Worm (Caenorhabditis elegans) whole organism, L1 larva: ENCODE results near the gene mig-38.
A peak's percentile ranks its signal among the peaks of the same experiment; 100 is the strongest.

ENCODE experiments used
- C04F5.9 ChIP-seq: sonication (generic microtip); optimal IDR thresholded peaks from 2 replicates; lab custom pipeline; 2016; ENCODE audit warnings: missing genetic modification characterization, missing compliant biosample characterization
- C16A3.4 ChIP-seq: fragments of 150-350 bp; optimal IDR thresholded peaks from 2 replicates; lab custom pipeline; 2014; ENCODE audit warnings: missing biosample characterization, missing genetic modification characterization
- F16B12.6 ChIP-seq: fragments of 150-350 bp; optimal IDR thresholded peaks from 2 replicates; lab custom pipeline; 2014; ENCODE audit warnings: missing biosample characterization, missing genetic modification characterization
- aly-2 ChIP-seq: fragments of 150-350 bp; optimal IDR thresholded peaks from 2 replicates; lab custom pipeline; 2014; ENCODE audit warnings: missing biosample characterization, missing genetic modification characterization
- blmp-1 ChIP-seq: fragments of 150-350 bp; optimal IDR thresholded peaks from 2 replicates; lab custom pipeline; 2014; ENCODE audit warnings: missing biosample characterization, missing genetic modification characterization
- ceh-82 ChIP-seq, 3 experiments: fragments of 150-350 bp in 1 of 3; sonication (generic microtip) in 2 of 3; optimal IDR thresholded peaks; 2 replicates each; lab custom pipeline; 2014 to 2017; ENCODE audit warnings: missing biosample characterization in 3 of 3, missing genetic modification characterization in 3 of 3
- ceh-88 ChIP-seq: fragments of 200-800 bp; sonication (Bioruptor generic); IDR thresholded peaks from 2 replicates; pipeline ENCODE4 v1.3.6; 2022; ENCODE audit warnings: missing genetic modification characterization, missing compliant biosample characterization
- ces-1 ChIP-seq: fragments of 150-350 bp; optimal IDR thresholded peaks from 2 replicates; lab custom pipeline; 2014; ENCODE audit warnings: missing biosample characterization, missing genetic modification reagents, missing genetic modification characterization
- dpl-1 ChIP-seq, 3 experiments: fragments of 150-350 bp in 2 of 3; sonication (generic microtip) in 1 of 3; optimal IDR thresholded peaks; 2 replicates each; lab custom pipeline; 2014 to 2017; ENCODE audit warnings: missing biosample characterization in 3 of 3, missing genetic modification characterization in 3 of 3, missing genetic modification reagents in 3 of 3
- dsc-1 ChIP-seq: sonication (generic microtip); optimal IDR thresholded peaks from 2 replicates; lab custom pipeline; 2016; ENCODE audit warnings: mild to moderate bottlenecking, missing genetic modification characterization, missing compliant biosample characterization
- egl-13 ChIP-seq: sonication (generic microtip); optimal IDR thresholded peaks from 2 replicates; lab custom pipeline; 2016; ENCODE audit warnings: missing genotype, missing genetic modification reagents, missing genetic modification characterization, missing compliant biosample characterization
- egl-27 ChIP-seq, 2 experiments: fragments of 150-350 bp in 1 of 2; sonication (generic microtip); optimal IDR thresholded peaks; 3 replicates each; lab custom pipeline; 2017 to 2018; ENCODE audit warnings: missing biosample characterization in 2 of 2, missing genetic modification characterization in 2 of 2, missing genetic modification reagents in 2 of 2
- elt-3 ChIP-seq, 6 experiments: fragments of 150-350 bp in 1 of 6; sonication (generic microtip); optimal IDR thresholded peaks; 2 replicates each; lab custom pipeline; 2017 to 2018; ENCODE audit warnings: missing biosample characterization in 6 of 6, missing genetic modification characterization in 6 of 6, inconsistent platforms in 1 of 6
- ets-5 ChIP-seq: fragments of 200-800 bp; sonication (Bioruptor generic); IDR thresholded peaks from 2 replicates; pipeline ENCODE4 v1.3.6; 2022; ENCODE audit warnings: missing genetic modification characterization, missing compliant biosample characterization
- fkh-10 ChIP-seq: sonication (generic microtip); optimal IDR thresholded peaks from 2 replicates; lab custom pipeline; 2017; ENCODE audit warnings: missing biosample characterization, missing genetic modification reagents, missing genetic modification characterization
- fkh-4 ChIP-seq: sonication (generic microtip); optimal IDR thresholded peaks from 2 replicates; lab custom pipeline; 2016; ENCODE audit warnings: missing compliant biosample characterization, missing genetic modification characterization, borderline replicate concordance
- fkh-8 ChIP-seq: sonication (generic microtip); optimal IDR thresholded peaks from 2 replicates; lab custom pipeline; 2016; ENCODE audit warnings: mild to moderate bottlenecking, missing genetic modification characterization, missing compliant biosample characterization
- fos-1 ChIP-seq: fragments of 150-350 bp; optimal IDR thresholded peaks from 2 replicates; lab custom pipeline; 2014; ENCODE audit warnings: missing biosample characterization, missing genetic modification characterization
- grh-1 ChIP-seq: fragments of 200-800 bp; sonication (Bioruptor generic); IDR thresholded peaks from 2 replicates; pipeline ENCODE4 v1.3.6; 2022; ENCODE audit warnings: missing genetic modification reagents, missing genetic modification characterization, missing compliant biosample characterization
- hlh-17 ChIP-seq: fragments of 200-800 bp; sonication (Bioruptor generic); optimal IDR thresholded peaks from 2 replicates; lab custom pipeline; 2018; ENCODE audit warnings: missing genetic modification characterization, mild to moderate bottlenecking, missing compliant biosample characterization, moderate library complexity, borderline replicate concordance
- hpl-2 ChIP-seq: fragments of 150-350 bp; optimal IDR thresholded peaks from 2 replicates; lab custom pipeline; 2014; ENCODE audit warnings: missing biosample characterization, missing genetic modification reagents, missing genetic modification characterization
- irx-1 ChIP-seq: sonication (generic microtip); optimal IDR thresholded peaks from 2 replicates; lab custom pipeline; 2016; ENCODE audit warnings: missing genetic modification characterization, missing compliant biosample characterization
- isw-1 ChIP-seq: fragments of 200-800 bp; sonication (Bioruptor generic); IDR thresholded peaks from 2 replicates; pipeline ENCODE4 v1.3.6; 2022; ENCODE audit warnings: missing genetic modification characterization, missing compliant biosample characterization
- jun-1 ChIP-seq: fragments of 150-350 bp; optimal IDR thresholded peaks from 2 replicates; lab custom pipeline; 2014; ENCODE audit warnings: missing biosample characterization, missing genetic modification reagents, missing genetic modification characterization
- lin-13 ChIP-seq: fragments of 150-350 bp; optimal IDR thresholded peaks from 2 replicates; lab custom pipeline; 2014; ENCODE audit warnings: missing biosample characterization, missing genetic modification reagents, missing genetic modification characterization
- lin-15B ChIP-seq: fragments of 150-350 bp; sonication (generic microtip); optimal IDR thresholded peaks from 3 replicates; lab custom pipeline; 2014; ENCODE audit warnings: missing biosample characterization, missing genetic modification characterization
- lin-35 ChIP-seq, 2 experiments: fragments of 150-350 bp; optimal IDR thresholded peaks; 2 replicates each; lab custom pipeline; 2014; ENCODE audit warnings: missing biosample characterization in 2 of 2, missing genetic modification characterization in 2 of 2, missing genetic modification reagents in 2 of 2
- lir-3 ChIP-seq: sonication (generic microtip); optimal IDR thresholded peaks from 2 replicates; lab custom pipeline; 2016; ENCODE audit warnings: mild to moderate bottlenecking, missing genetic modification characterization, moderate library complexity, missing compliant biosample characterization; ENCODE audit not compliant: poor library complexity
- lsy-2 ChIP-seq, 2 experiments: fragments of 150-350 bp; optimal IDR thresholded peaks; 2 replicates each; lab custom pipeline; 2014; ENCODE audit warnings: missing biosample characterization in 2 of 2, missing genetic modification characterization in 2 of 2
- mep-1 ChIP-seq: fragments of 150-350 bp; optimal IDR thresholded peaks from 2 replicates; lab custom pipeline; 2014; ENCODE audit warnings: missing biosample characterization, missing genetic modification characterization
- nhr-12 ChIP-seq: sonication (generic microtip); optimal IDR thresholded peaks from 2 replicates; lab custom pipeline; 2017; ENCODE audit warnings: missing biosample characterization, missing genetic modification characterization
- nhr-237 ChIP-seq: fragments of 150-350 bp; optimal IDR thresholded peaks from 2 replicates; lab custom pipeline; 2014; ENCODE audit warnings: missing biosample characterization, missing genetic modification characterization
- nhr-28 ChIP-seq: fragments of 150-350 bp; optimal IDR thresholded peaks from 2 replicates; lab custom pipeline; 2014; ENCODE audit warnings: missing biosample characterization, missing genetic modification characterization
- nhr-47 ChIP-seq: sonication (generic microtip); optimal IDR thresholded peaks from 2 replicates; lab custom pipeline; 2016; ENCODE audit warnings: mild to moderate bottlenecking, missing genetic modification characterization, moderate library complexity, missing compliant biosample characterization
- nhr-71 ChIP-seq: sonication (generic microtip); optimal IDR thresholded peaks from 2 replicates; lab custom pipeline; 2016; ENCODE audit warnings: mild to moderate bottlenecking, missing genetic modification characterization, moderate library complexity, missing compliant biosample characterization
- nhr-84 ChIP-seq: sonication (generic microtip); optimal IDR thresholded peaks from 2 replicates; lab custom pipeline; 2017; ENCODE audit warnings: missing biosample characterization, missing genetic modification characterization
- nhr-90 ChIP-seq: sonication (generic microtip); optimal IDR thresholded peaks from 2 replicates; lab custom pipeline; 2016; ENCODE audit warnings: mild to moderate bottlenecking, missing genetic modification characterization, missing compliant biosample characterization; ENCODE audit not compliant: poor library complexity
- pax-3 ChIP-seq: fragments of 200-800 bp; sonication (Bioruptor generic); optimal IDR thresholded peaks from 2 replicates; lab custom pipeline; 2018; ENCODE audit warnings: mild to moderate bottlenecking, missing genetic modification characterization, moderate library complexity, missing compliant biosample characterization
- pqm-1 ChIP-seq: sonication (generic microtip); optimal IDR thresholded peaks from 3 replicates; lab custom pipeline; 2017; ENCODE audit warnings: missing biosample characterization, missing genetic modification characterization
- rnt-1 ChIP-seq: sonication (generic microtip); optimal IDR thresholded peaks from 2 replicates; lab custom pipeline; 2016; ENCODE audit warnings: mild to moderate bottlenecking, missing genetic modification characterization, moderate library complexity, missing compliant biosample characterization
- skn-1 ChIP-seq: fragments of 150-350 bp; optimal IDR thresholded peaks from 2 replicates; lab custom pipeline; 2014; ENCODE audit warnings: missing biosample characterization, missing genetic modification characterization
- snpc-4 ChIP-seq: fragments of 150-350 bp; optimal IDR thresholded peaks from 2 replicates; lab custom pipeline; 2014; ENCODE audit warnings: missing biosample characterization, missing genetic modification characterization
- snu-23 ChIP-seq: sonication (generic microtip); optimal IDR thresholded peaks from 2 replicates; lab custom pipeline; 2016; ENCODE audit warnings: missing genetic modification characterization, missing compliant biosample characterization
- swsn-7 ChIP-seq: sonication (generic microtip); optimal IDR thresholded peaks from 2 replicates; lab custom pipeline; 2016; ENCODE audit warnings: missing genetic modification characterization, missing compliant biosample characterization
- tbx-2 ChIP-seq: sonication (generic microtip); optimal IDR thresholded peaks from 2 replicates; lab custom pipeline; 2016; ENCODE audit warnings: missing genetic modification characterization, missing compliant biosample characterization
- unc-86 ChIP-seq: sonication (generic microtip); optimal IDR thresholded peaks from 2 replicates; lab custom pipeline; 2016; ENCODE audit warnings: missing genetic modification characterization, missing compliant biosample characterization
- unc-98 ChIP-seq: fragments of 200-800 bp; sonication (Bioruptor generic); IDR thresholded peaks from 2 replicates; pipeline ENCODE4 v1.3.6; 2022; ENCODE audit warnings: missing genetic modification characterization, missing compliant biosample characterization
- zag-1 ChIP-seq: fragments of 150-350 bp; optimal IDR thresholded peaks from 2 replicates; lab custom pipeline; 2014; ENCODE audit warnings: missing biosample characterization, missing genetic modification characterization
- ztf-11 ChIP-seq, 2 experiments: sonication (generic microtip); optimal IDR thresholded peaks; 2 replicates each; lab custom pipeline; 2016 to 2017; ENCODE audit warnings: missing genetic modification characterization in 2 of 2, missing biosample characterization in 1 of 2, missing compliant biosample characterization in 1 of 2

Gene mig-38

ce11 chrIV:11599717-11600116 lies 5.7 kb downstream of the mig-38 start:
- TF ChIP-seq ets-5 (GFP tag; lab: Robert Waterston, UW): no peak
- TF ChIP-seq blmp-1 (tag; lab: Kevin White, UChicago): peak; percentile 27
- peak; percentile 3 for TF ChIP-seq rnt-1 (tag; lab: Kevin White, UChicago)

ce11 chrIV:11601721-11602405 lies 7.8 kb downstream of the mig-38 start:
- peak; percentile 12 for TF ChIP-seq nhr-237 (tag; lab: Kevin White, UChicago)
- TF ChIP-seq nhr-12 (tag; lab: Kevin White, UChicago): no peak
- TF ChIP-seq fkh-10: no peak
- peak; percentile 77 for TF ChIP-seq skn-1 (tag; lab: Kevin White, UChicago)
- peak; percentile 81 for TF ChIP-seq nhr-47 (tag; lab: Kevin White, UChicago)
- peak; percentile 79 to 97 for TF ChIP-seq lsy-2 (tag; optimal IDR thresholded peaks at IDR 0.05; lab: Kevin White, UChicago)
- no peak for TF ChIP-seq fkh-4 (tag; lab: Kevin White, UChicago)
- TF ChIP-seq nhr-71 (tag; lab: Kevin White, UChicago): peak; percentile 82
- TF ChIP-seq snu-23: peak; percentile 82
- peak; percentile 57 for TF ChIP-seq irx-1 (tag; lab: Kevin White, UChicago)
- peak; percentile 52 for TF ChIP-seq snpc-4 (tag; lab: Kevin White, UChicago)
- TF ChIP-seq jun-1 (tag; lab: Kevin White, UChicago): peak; percentile 50
- TF ChIP-seq lin-15B (tag; lab: Kevin White, UChicago): peak; percentile 28
- no peak for TF ChIP-seq ces-1 (GFP tag; lab: Kevin White, UChicago)
- no peak for TF ChIP-seq ets-5 (GFP tag; lab: Robert Waterston, UW)
- TF ChIP-seq fkh-8 (tag; lab: Kevin White, UChicago): peak; percentile 72
- TF ChIP-seq isw-1: peak; percentile 62
- TF ChIP-seq tbx-2 (tag; lab: Kevin White, UChicago): peak; percentile 72
- TF ChIP-seq egl-27 (tag; optimal IDR thresholded peaks at IDR 0.05; lab: Kevin White, UChicago): no peak
- peak; percentile 25 for TF ChIP-seq zag-1 (tag; lab: Kevin White, UChicago)
- TF ChIP-seq unc-98 (GFP tag; lab: Robert Waterston, UW): no peak
- TF ChIP-seq nhr-84 (tag; lab: Kevin White, UChicago): no peak
- TF ChIP-seq fos-1: peak; percentile 23
- TF ChIP-seq nhr-90: peak; percentile 54
- TF ChIP-seq nhr-28 (tag; lab: Kevin White, UChicago): no peak
- peak; percentile 24 to 86 (median 63) for TF ChIP-seq ceh-82 (tag; optimal IDR thresholded peaks at IDR 0.05; lab: Kevin White, UChicago)
- TF ChIP-seq elt-3 (tag; optimal IDR thresholded peaks at IDR 0.05; lab: Kevin White, UChicago): peak in 1 of 6 experiments; percentile 52
- peak; percentile 28 for TF ChIP-seq hpl-2 (GFP tag; lab: Kevin White, UChicago)
- peak; percentile 68 for TF ChIP-seq blmp-1 (tag; lab: Kevin White, UChicago)
- TF ChIP-seq mep-1: peak; percentile 63
- TF ChIP-seq lin-35 (GFP tag; optimal IDR thresholded peaks at IDR 0.05; lab: Kevin White, UChicago): peak; percentile 78 to 84
- peak; percentile 57 to 72 (median 66) for TF ChIP-seq dpl-1 (GFP tag; optimal IDR thresholded peaks at IDR 0.05; lab: Kevin White, UChicago)
- peak; percentile 81 for TF ChIP-seq C16A3.4
- peak; percentile 46 for TF ChIP-seq dsc-1 (tag; lab: Kevin White, UChicago)
- TF ChIP-seq ceh-88 (GFP tag; lab: Robert Waterston, UW): no peak
- TF ChIP-seq unc-86 (tag; lab: Kevin White, UChicago): peak; percentile 66
- TF ChIP-seq grh-1 (GFP tag; lab: Robert Waterston, UW): peak; percentile 48
- TF ChIP-seq ztf-11 (tag; optimal IDR thresholded peaks at IDR 0.05; lab: Kevin White, UChicago): peak in 1 of 2 experiments; percentile 21
- peak; percentile 72 for TF ChIP-seq C04F5.9 (tag; lab: Kevin White, UChicago)
- no peak for TF ChIP-seq pqm-1
- peak; percentile 60 for TF ChIP-seq lin-13 (GFP tag; lab: Kevin White, UChicago)
- peak; percentile 75 for TF ChIP-seq swsn-7 (tag; lab: Kevin White, UChicago)
- TF ChIP-seq aly-2 (tag; lab: Kevin White, UChicago): peak; percentile 3
- TF ChIP-seq lir-3: no peak
- peak; percentile 22 for TF ChIP-seq F16B12.6
- TF ChIP-seq egl-13 (tag; lab: Kevin White, UChicago): peak; percentile 11
- TF ChIP-seq pax-3 (tag; lab: Kevin White, UChicago): no peak
- TF ChIP-seq hlh-17 (GFP tag; lab: Kevin White, UChicago): no peak
